Fruit fly (Drosophila melanogaster) whole organism, embryonic: ENCODE data around the gene CG12115.

Experiments used
- Aef1 ChIP-seq: fragments of 200-800 bp; sonication (Bioruptor generic); IDR thresholded peaks from 3 replicates; pipeline ENCODE4 v1.3.6; 2022; ENCODE audit warnings: missing biosample characterization, missing genetic modification characterization
- CG10209 ChIP-seq: fragments of 200-800 bp; sonication (Bioruptor generic); optimal IDR thresholded peaks from 3 replicates; lab custom pipeline; 2017; ENCODE audit warnings: missing biosample characterization, mild to moderate bottlenecking, missing genetic modification characterization, missing genetic modification reagents
- CG1024 ChIP-seq: fragments of 200-800 bp; sonication (Bioruptor generic); IDR thresholded peaks from 2 replicates; pipeline ENCODE4 v1.3.6; 2022; ENCODE audit warnings: missing biosample characterization, missing genetic modification characterization
- CG11696 ChIP-seq: fragments of 200-800 bp; sonication (Bioruptor generic); IDR thresholded peaks from 2 replicates; pipeline ENCODE4 v1.3.6; 2022; ENCODE audit warnings: missing biosample characterization, missing genetic modification characterization
- CG12236 ChIP-seq: fragments of 200-800 bp; sonication (Bioruptor generic); optimal IDR thresholded peaks from 2 replicates; lab custom pipeline; 2016; ENCODE audit warnings: missing biosample characterization, missing genetic modification characterization
- CG12769 ChIP-seq: fragments of 200-800 bp; sonication (Bioruptor generic); optimal IDR thresholded peaks from 2 replicates; lab custom pipeline; 2019; ENCODE audit warnings: missing biosample characterization, mild to moderate bottlenecking, missing genetic modification characterization, moderate library complexity
- CG14667 ChIP-seq: fragments of 200-800 bp; sonication (Bioruptor generic); IDR thresholded peaks from 2 replicates; pipeline ENCODE4 v1.3.6; 2022; ENCODE audit warnings: missing biosample characterization, missing genetic modification characterization
- CG14710 ChIP-seq: fragments of 200-800 bp; sonication (Bioruptor generic); optimal IDR thresholded peaks from 3 replicates; lab custom pipeline; 2019; ENCODE audit warnings: missing biosample characterization, mild to moderate bottlenecking, missing genetic modification characterization, moderate library complexity
- CG14860 ChIP-seq: fragments of 200-800 bp; sonication (Bioruptor generic); IDR thresholded peaks from 3 replicates; pipeline ENCODE4 v1.3.6; 2022; ENCODE audit warnings: missing biosample characterization, missing genetic modification characterization; ENCODE audit not compliant: partially characterized antibody
- CG1647 ChIP-seq: fragments of 200-800 bp; sonication (Bioruptor generic); optimal IDR thresholded peaks from 3 replicates; lab custom pipeline; 2016; ENCODE audit warnings: missing biosample characterization, missing genetic modification characterization
- CG17568 ChIP-seq: fragments of 200-800 bp; sonication (Bioruptor generic); optimal IDR thresholded peaks from 2 replicates; lab custom pipeline; 2018; ENCODE audit warnings: missing biosample characterization, mild to moderate bottlenecking, missing genetic modification characterization, moderate library complexity
- CG18011 ChIP-seq: fragments of 200-800 bp; sonication (Bioruptor generic); optimal IDR thresholded peaks from 2 replicates; lab custom pipeline; 2017; ENCODE audit warnings: missing biosample characterization, missing genetic modification characterization, mild to moderate bottlenecking, moderate library complexity, missing genotype
- CG30403 ChIP-seq: fragments of 200-800 bp; sonication (Bioruptor generic); optimal IDR thresholded peaks from 3 replicates; lab custom pipeline; 2016; ENCODE audit warnings: missing biosample characterization, missing genetic modification characterization
- CG3163 ChIP-seq: fragments of 200-800 bp; sonication (Bioruptor generic); optimal IDR thresholded peaks from 3 replicates; lab custom pipeline; 2016; ENCODE audit warnings: missing biosample characterization, missing genetic modification characterization
- CG3847 ChIP-seq: fragments of 200-800 bp; sonication (Bioruptor generic); IDR thresholded peaks from 2 replicates; pipeline ENCODE4 v1.3.6; 2022; ENCODE audit warnings: missing biosample characterization, missing genetic modification characterization
- CG4360 ChIP-seq: fragments of 200-800 bp; sonication (Bioruptor generic); IDR thresholded peaks from 2 replicates; pipeline ENCODE4 v1.3.6; 2022; ENCODE audit warnings: missing biosample characterization, missing genetic modification characterization
- CG4617 ChIP-seq: fragments of 200-800 bp; sonication (Bioruptor generic); optimal IDR thresholded peaks from 3 replicates; lab custom pipeline; 2016; ENCODE audit warnings: missing biosample characterization, missing genetic modification characterization, borderline replicate concordance
- CG4854 ChIP-seq: fragments of 200-800 bp; sonication (Bioruptor generic); optimal IDR thresholded peaks from 2 replicates; lab custom pipeline; 2016; ENCODE audit warnings: missing biosample characterization, missing genetic modification characterization, inconsistent platforms
- CG7839 ChIP-seq: fragments of 200-800 bp; sonication (Bioruptor generic); optimal IDR thresholded peaks from 3 replicates; lab custom pipeline; 2018; ENCODE audit warnings: missing biosample characterization, mild to moderate bottlenecking, missing genetic modification characterization, moderate library complexity
- CTCF ChIP-seq: fragments of 200-800 bp; sonication (Bioruptor generic); optimal IDR thresholded peaks from 2 replicates; lab custom pipeline; 2017; ENCODE audit warnings: missing biosample characterization, mild to moderate bottlenecking, missing genetic modification characterization, moderate library complexity
- Dp ChIP-seq: fragments of 200-800 bp; sonication (Bioruptor generic); optimal IDR thresholded peaks from 2 replicates; lab custom pipeline; 2018; ENCODE audit warnings: missing biosample characterization, mild to moderate bottlenecking, missing genetic modification characterization, moderate library complexity
- HLH4C ChIP-seq: fragments of 200-800 bp; sonication (Bioruptor generic); IDR thresholded peaks from 3 replicates; pipeline ENCODE4 v1.3.6; 2022; ENCODE audit warnings: missing biosample characterization, missing genetic modification characterization; ENCODE audit not compliant: partially characterized antibody
- Hmx ChIP-seq: fragments of 200-800 bp; sonication (Bioruptor generic); optimal IDR thresholded peaks from 2 replicates; lab custom pipeline; 2016; ENCODE audit warnings: missing biosample characterization, missing genetic modification characterization
- Hr39 ChIP-seq: fragments of >200 bp; optimal IDR thresholded peaks from 2 replicates; lab custom pipeline; 2017
- NC2β ChIP-seq: fragments of 200-800 bp; sonication (Bioruptor generic); optimal IDR thresholded peaks from 2 replicates; lab custom pipeline; 2016; ENCODE audit warnings: missing biosample characterization, missing genetic modification characterization
- NK7.1 ChIP-seq: fragments of 200-800 bp; sonication (Bioruptor generic); optimal IDR thresholded peaks from 3 replicates; lab custom pipeline; 2016; ENCODE audit warnings: missing biosample characterization, missing genetic modification characterization
- ara ChIP-seq: fragments of 200-800 bp; sonication (Bioruptor generic); IDR thresholded peaks from 2 replicates; pipeline ENCODE4 v1.3.6; 2022; ENCODE audit warnings: missing biosample characterization, missing genetic modification characterization
- chif ChIP-seq, 2 experiments: fragments of 200-800 bp; sonication (Bioruptor generic); optimal IDR thresholded peaks; 3 replicates each; lab custom pipeline; 2016; ENCODE audit warnings: missing biosample characterization in 2 of 2, missing genetic modification characterization in 2 of 2
- chn ChIP-seq: fragments of 200-800 bp; sonication (Bioruptor generic); optimal IDR thresholded peaks from 2 replicates; lab custom pipeline; 2016; ENCODE audit warnings: missing biosample characterization, missing genetic modification characterization
- crp ChIP-seq, 2 experiments: fragments of 200-800 bp; sonication (Bioruptor generic); optimal IDR thresholded peaks; 2 replicates in 1 of 2; 3 replicates in 1 of 2; lab custom pipeline; 2017; ENCODE audit warnings: missing biosample characterization in 2 of 2, missing genetic modification characterization in 2 of 2, mild to moderate bottlenecking in 1 of 2, moderate library complexity in 1 of 2
- disco-r ChIP-seq: fragments of 200-800 bp; sonication (Bioruptor generic); optimal IDR thresholded peaks from 2 replicates; lab custom pipeline; 2016; ENCODE audit warnings: missing biosample characterization, missing genetic modification characterization
- dmrt99B ChIP-seq: fragments of 200-800 bp; sonication (Bioruptor generic); optimal IDR thresholded peaks from 2 replicates; lab custom pipeline; 2018; ENCODE audit warnings: missing biosample characterization, mild to moderate bottlenecking, missing genetic modification characterization, moderate library complexity
- fd3F ChIP-seq: fragments of 200-800 bp; sonication (Bioruptor generic); optimal IDR thresholded peaks from 2 replicates; lab custom pipeline; 2018; ENCODE audit warnings: missing biosample characterization, mild to moderate bottlenecking, missing genetic modification characterization, moderate library complexity
- fu2 ChIP-seq: fragments of 200-800 bp; sonication (Bioruptor generic); optimal IDR thresholded peaks from 2 replicates; lab custom pipeline; 2016; ENCODE audit warnings: missing biosample characterization, missing genetic modification characterization
- gfzf ChIP-seq: fragments of 200-800 bp; sonication (Bioruptor generic); optimal IDR thresholded peaks from 2 replicates; lab custom pipeline; 2016; ENCODE audit warnings: missing biosample characterization, mild to moderate bottlenecking, missing genetic modification characterization, moderate library complexity
- hb ChIP-seq: fragments of 200-800 bp; sonication (Bioruptor generic); IDR thresholded peaks from 3 replicates; pipeline ENCODE4 v1.3.6; 2022; ENCODE audit warnings: missing biosample characterization, missing genetic modification characterization; ENCODE audit not compliant: partially characterized antibody
- hbn ChIP-seq: fragments of 200-800 bp; sonication (Bioruptor generic); IDR thresholded peaks from 2 replicates; pipeline ENCODE4 v1.3.6; 2022; ENCODE audit warnings: missing biosample characterization, missing genetic modification characterization; ENCODE audit not compliant: partially characterized antibody
- kah ChIP-seq: fragments of 200-800 bp; sonication (Bioruptor generic); optimal IDR thresholded peaks from 2 replicates; lab custom pipeline; 2018; ENCODE audit warnings: missing biosample characterization, mild to moderate bottlenecking, missing genetic modification characterization
- luna ChIP-seq: fragments of 200-800 bp; sonication (Bioruptor generic); optimal IDR thresholded peaks from 2 replicates; lab custom pipeline; 2016; ENCODE audit warnings: missing biosample characterization, missing genetic modification characterization
- maf-S ChIP-seq: fragments of 200-800 bp; sonication (Bioruptor generic); optimal IDR thresholded peaks from 2 replicates; lab custom pipeline; 2016; ENCODE audit warnings: missing biosample characterization, missing genetic modification characterization
- onecut ChIP-seq: fragments of 200-800 bp; sonication (Bioruptor generic); IDR thresholded peaks from 2 replicates; pipeline ENCODE4 v1.3.6; 2022; ENCODE audit warnings: missing biosample characterization, missing genetic modification characterization
- pita ChIP-seq: fragments of 200-800 bp; sonication (Bioruptor generic); optimal IDR thresholded peaks from 2 replicates; lab custom pipeline; 2017; ENCODE audit warnings: missing biosample characterization, mild to moderate bottlenecking, missing genetic modification characterization
- pnt ChIP-seq: fragments of 200-800 bp; sonication (Bioruptor generic); optimal IDR thresholded peaks from 3 replicates; lab custom pipeline; 2016; ENCODE audit warnings: missing biosample characterization, missing genetic modification characterization
- pzg ChIP-seq: fragments of 200-800 bp; sonication (Bioruptor generic); optimal IDR thresholded peaks from 3 replicates; lab custom pipeline; 2018; ENCODE audit warnings: missing biosample characterization, mild to moderate bottlenecking, missing genetic modification characterization, moderate library complexity
- ro ChIP-seq: fragments of 200-800 bp; sonication (Bioruptor generic); IDR thresholded peaks from 2 replicates; pipeline ENCODE4 v1.3.6; 2022; ENCODE audit warnings: missing biosample characterization, missing genetic modification characterization
- sim ChIP-seq: fragments of 200-800 bp; sonication (Bioruptor generic); IDR thresholded peaks from 2 replicates; pipeline ENCODE4 v1.3.6; 2022; ENCODE audit warnings: missing biosample characterization, missing genetic modification characterization
- sisA ChIP-seq: fragments of 200-800 bp; sonication (Bioruptor generic); IDR thresholded peaks from 2 replicates; pipeline ENCODE4 v1.3.6; 2022; ENCODE audit warnings: missing biosample characterization, missing genetic modification characterization
- slou ChIP-seq: fragments of 200-800 bp; sonication (Bioruptor generic); optimal IDR thresholded peaks from 3 replicates; lab custom pipeline; 2016; ENCODE audit warnings: missing biosample characterization, missing genetic modification characterization
- sqz ChIP-seq: fragments of 200-800 bp; sonication (Bioruptor generic); optimal IDR thresholded peaks from 3 replicates; lab custom pipeline; 2018; ENCODE audit warnings: missing biosample characterization, mild to moderate bottlenecking, missing genetic modification characterization
- tna ChIP-seq: fragments of 200-800 bp; sonication (Bioruptor generic); IDR thresholded peaks from 2 replicates; pipeline ENCODE4 v1.3.6; 2022; ENCODE audit warnings: missing biosample characterization, missing genetic modification characterization; ENCODE audit not compliant: partially characterized antibody

CG12115 gene

dm6 chrX:9158366-9158765 is 32.0 kb downstream of the CG12115 start, which contains the start of the genes Ost48 and Dlip1 (continued):
- no peak for TF ChIP-seq CG1647
- TF ChIP-seq pzg (GFP tag; lab: Kevin White, UChicago), result peak; percentile 43
- no peak for TF ChIP-seq Aef1 (GFP tag; lab: Robert Waterston, UW)
- TF ChIP-seq Dp (GFP tag; lab: Kevin White, UChicago), result peak; percentile 51
- TF ChIP-seq HLH4C, result peak; percentile 39; the same call in 1 of the 3 replicates
- TF ChIP-seq gfzf, result peak; percentile 64
- TF ChIP-seq ara (GFP tag; lab: Robert Waterston, UW), result no peak
- TF ChIP-seq CG14710 (tag; lab: Kevin White, UChicago), result peak; percentile 12
- TF ChIP-seq sqz (GFP tag; lab: Kevin White, UChicago), result peak; percentile 77
- peak; percentile 46 for TF ChIP-seq hbn (GFP tag; lab: Robert Waterston, UW)
- peak; percentile 49 for TF ChIP-seq CG17568 (GFP tag; lab: Kevin White, UChicago)
- TF ChIP-seq, all 482 proteins: peak for 36

- TF ChIP-seq kah (GFP tag; lab: Kevin White, UChicago), result peak; percentile 12
- TF ChIP-seq chn (GFP tag; lab: Kevin White, UChicago), result no peak
- no peak for TF ChIP-seq CG7839 (tag; lab: Kevin White, UChicago)
- no peak for TF ChIP-seq NC2β (GFP tag; lab: Kevin White, UChicago)
- 0 out of 2 replicates have a peak, but pooled peaks have one; percentile 14 for TF ChIP-seq CG3847 (GFP tag; lab: Robert Waterston, UW)
- TF ChIP-seq Hmx (GFP tag; lab: Kevin White, UChicago), result no peak
- TF ChIP-seq ro, result no peak
- TF ChIP-seq NK7.1 (GFP tag; lab: Kevin White, UChicago), result no peak
- TF ChIP-seq CG4617 (GFP tag; lab: Kevin White, UChicago), result no peak
- TF ChIP-seq fu2, result peak; percentile 80
- TF ChIP-seq onecut (GFP tag; lab: Robert Waterston, UW), result no peak
- no peak for TF ChIP-seq disco-r (GFP tag; lab: Kevin White, UChicago)
- no peak for TF ChIP-seq CG1024 (GFP tag; lab: Robert Waterston, UW)
- TF ChIP-seq CG3163 (GFP tag; lab: Kevin White, UChicago), result no peak
- TF ChIP-seq pnt, result no peak
- 0 out of 2 replicates have a peak, but pooled peaks have one; percentile 24 for TF ChIP-seq hbn (GFP tag; lab: Robert Waterston, UW)
- no peak for TF ChIP-seq CG18011 (GFP tag; lab: Kevin White, UChicago)
- no peak for TF ChIP-seq CG4360 (GFP tag; lab: Robert Waterston, UW)
- no peak for TF ChIP-seq chif (GFP tag; optimal IDR thresholded peaks at IDR 0.05; lab: Kevin White, UChicago)
- TF ChIP-seq dmrt99B (tag; lab: Kevin White, UChicago), result no peak
- peak; percentile 53 for TF ChIP-seq gfzf
- no peak for TF ChIP-seq hb (GFP tag; lab: Robert Waterston, UW)
- TF ChIP-seq CG12236 (GFP tag; lab: Kevin White, UChicago), result no peak
- TF ChIP-seq crp (GFP tag; optimal IDR thresholded peaks at IDR 0.05; lab: Kevin White, UChicago), result no peak
- no peak for TF ChIP-seq Hr39 (lab: Kevin White, UChicago)
- TF ChIP-seq CG14667 (GFP tag; lab: Robert Waterston, UW), result no peak
- TF ChIP-seq CG10209 (GFP tag; lab: Kevin White, UChicago), result no peak
- no peak for TF ChIP-seq CG14860 (GFP tag; lab: Robert Waterston, UW)
- peak; percentile 50 for TF ChIP-seq pita (GFP tag; lab: Kevin White, UChicago)
- TF ChIP-seq fd3F (GFP tag; lab: Kevin White, UChicago), result no peak
- no peak for TF ChIP-seq CG12769 (tag; lab: Kevin White, UChicago)
- no peak for TF ChIP-seq luna (GFP tag; lab: Kevin White, UChicago)
- TF ChIP-seq slou (GFP tag; lab: Kevin White, UChicago), result no peak
- no peak for TF ChIP-seq CG11696 (GFP tag; lab: Robert Waterston, UW)
- TF ChIP-seq maf-S (GFP tag; lab: Kevin White, UChicago), result no peak
- peak; percentile 5 for TF ChIP-seq CG4854 (GFP tag; lab: Kevin White, UChicago)
- TF ChIP-seq sisA, result no peak
- peak; percentile 54 for TF ChIP-seq CTCF
- TF ChIP-seq sim (GFP tag; lab: Robert Waterston, UW), result no peak
- no peak for TF ChIP-seq tna (GFP tag; lab: Robert Waterston, UW)
- no peak for TF ChIP-seq CG30403
Measured at dm6 chrX:9156388-9156823, 34.0 kb downstream of the CG12115 start, which contains the start of gene His3.3B. TSS of gene His3.3B (minus strand) at chrX:9156669.
